Fruit fly (Drosophila melanogaster): ENCODE measurements around the gene foi.

dm6 chr3L:8529701-8530100 is 4.7 kb downstream of the foi start:
- TF ChIP-seq pan (optimal IDR thresholded peaks at IDR 0.05) (no peak), Dll (optimal IDR thresholded peaks at IDR 0.05) (no peak)
